Worm (Caenorhabditis elegans) whole organism, L2 larva: ENCODE measurements around the gene Y2H9A.4.

ENCODE experiments used
- C34F6.9 ChIP-seq: fragments of 150-350 bp; optimal IDR thresholded peaks from 2 replicates; lab custom pipeline; 2014; ENCODE audit warnings: missing biosample characterization, missing genetic modification characterization
- R02D3.7 ChIP-seq: fragments of 150-350 bp; optimal IDR thresholded peaks from 2 replicates; lab custom pipeline; 2014; ENCODE audit warnings: missing biosample characterization, missing genetic modification characterization
- Y55F3AM.14 ChIP-seq: fragments of 200-800 bp; sonication (Bioruptor generic); optimal IDR thresholded peaks from 2 replicates; lab custom pipeline; 2018; ENCODE audit warnings: mild to moderate bottlenecking, missing genetic modification characterization, missing compliant biosample characterization
- alr-1 ChIP-seq: fragments of 150-350 bp; optimal IDR thresholded peaks from 2 replicates; lab custom pipeline; 2014; ENCODE audit warnings: missing biosample characterization, missing genetic modification characterization
- blmp-1 ChIP-seq: sonication (generic microtip); optimal IDR thresholded peaks from 2 replicates; lab custom pipeline; 2017; ENCODE audit warnings: missing genetic modification characterization, mild to moderate bottlenecking, missing compliant biosample characterization, antibody characterized with exemption, moderate library complexity; ENCODE audit not compliant: insufficient read depth
- ceh-82 ChIP-seq: fragments of 150-350 bp; optimal IDR thresholded peaks from 2 replicates; lab custom pipeline; 2014; ENCODE audit warnings: missing biosample characterization, missing genetic modification characterization
- elt-1 ChIP-seq: fragments of 150-350 bp; optimal IDR thresholded peaks from 2 replicates; lab custom pipeline; 2014; ENCODE audit warnings: missing biosample characterization, missing genetic modification characterization
- fos-1 ChIP-seq: fragments of 150-350 bp; optimal IDR thresholded peaks from 2 replicates; lab custom pipeline; 2014; ENCODE audit warnings: missing biosample characterization, missing genetic modification characterization
- gmeb-1 ChIP-seq: fragments of 150-350 bp; optimal IDR thresholded peaks from 2 replicates; lab custom pipeline; 2014; ENCODE audit warnings: missing biosample characterization, missing genetic modification characterization
- lin-11 ChIP-seq: fragments of 150-350 bp; sonication (generic microtip); optimal IDR thresholded peaks from 2 replicates; lab custom pipeline; 2014; ENCODE audit warnings: missing biosample characterization, missing genetic modification characterization, inconsistent platforms, mixed read lengths
- lin-13 ChIP-seq: fragments of 150-350 bp; optimal IDR thresholded peaks from 2 replicates; lab custom pipeline; 2014; ENCODE audit warnings: missing biosample characterization, missing genetic modification reagents, missing genetic modification characterization
- lin-39 ChIP-seq: fragments of 150-350 bp; optimal IDR thresholded peaks from 2 replicates; lab custom pipeline; 2014; ENCODE audit warnings: missing biosample characterization, missing genetic modification reagents, missing genetic modification characterization
- lsy-2 ChIP-seq, 2 experiments: fragments of 150-350 bp in 1 of 2; sonication (generic microtip) in 1 of 2; optimal IDR thresholded peaks; 2 replicates each; lab custom pipeline; 2014 to 2017; ENCODE audit warnings: missing biosample characterization in 2 of 2, missing genetic modification characterization in 2 of 2
- mdl-1 ChIP-seq, 2 experiments: fragments of 150-350 bp in 1 of 2; sonication (generic microtip) in 1 of 2; optimal IDR thresholded peaks; 2 replicates each; lab custom pipeline; 2017; ENCODE audit warnings: missing biosample characterization in 2 of 2, missing genetic modification characterization in 2 of 2
- nhr-10 ChIP-seq: sonication (generic microtip); optimal IDR thresholded peaks from 2 replicates; lab custom pipeline; 2017; ENCODE audit warnings: missing biosample characterization, missing genetic modification characterization
- nhr-11 ChIP-seq: fragments of 150-350 bp; optimal IDR thresholded peaks from 2 replicates; lab custom pipeline; 2014; ENCODE audit warnings: missing biosample characterization, missing genetic modification characterization
- nhr-12 ChIP-seq: fragments of 150-350 bp; optimal IDR thresholded peaks from 2 replicates; lab custom pipeline; 2014; ENCODE audit warnings: missing biosample characterization, missing genetic modification characterization
- nhr-129 ChIP-seq: fragments of 150-350 bp; optimal IDR thresholded peaks from 2 replicates; lab custom pipeline; 2014; ENCODE audit warnings: missing biosample characterization, missing genetic modification characterization
- nhr-21 ChIP-seq: fragments of 150-350 bp; optimal IDR thresholded peaks from 2 replicates; lab custom pipeline; 2014; ENCODE audit warnings: missing biosample characterization, missing genetic modification characterization
- nhr-23 ChIP-seq: fragments of 150-350 bp; optimal IDR thresholded peaks from 2 replicates; lab custom pipeline; 2014; ENCODE audit warnings: missing biosample characterization, missing genetic modification reagents, missing genetic modification characterization
- nhr-237 ChIP-seq: fragments of 150-350 bp; optimal IDR thresholded peaks from 2 replicates; lab custom pipeline; 2014; ENCODE audit warnings: missing biosample characterization, missing genetic modification characterization
- nhr-25 ChIP-seq: fragments of 150-350 bp; sonication (generic microtip); optimal IDR thresholded peaks from 3 replicates; lab custom pipeline; 2014; ENCODE audit warnings: missing biosample characterization, missing genetic modification characterization
- nhr-77 ChIP-seq: fragments of 150-350 bp; optimal IDR thresholded peaks from 2 replicates; lab custom pipeline; 2014; ENCODE audit warnings: missing biosample characterization, missing genetic modification characterization
- peb-1 ChIP-seq: fragments of 150-350 bp; optimal IDR thresholded peaks from 2 replicates; lab custom pipeline; 2014; ENCODE audit warnings: missing biosample characterization, missing genetic modification characterization
- sem-4 ChIP-seq: fragments of 150-350 bp; optimal IDR thresholded peaks from 2 replicates; lab custom pipeline; 2014; ENCODE audit warnings: missing biosample characterization, missing genetic modification reagents, missing genetic modification characterization
- skn-1 ChIP-seq: sonication (generic microtip); optimal IDR thresholded peaks from 2 replicates; lab custom pipeline; 2017; ENCODE audit warnings: missing biosample characterization, missing genetic modification characterization
- sma-3 ChIP-seq: sonication (generic microtip); optimal IDR thresholded peaks from 2 replicates; lab custom pipeline; 2016; ENCODE audit warnings: missing genetic modification reagents, missing genetic modification characterization, missing compliant biosample characterization
- sma-9 ChIP-seq, 2 experiments: fragments of 150-350 bp in 1 of 2; sonication (generic microtip) in 1 of 2; optimal IDR thresholded peaks; 2 replicates each; lab custom pipeline; 2014 to 2016; ENCODE audit warnings: missing genetic modification characterization in 2 of 2, mild to moderate bottlenecking in 1 of 2, missing biosample characterization in 1 of 2, missing compliant biosample characterization in 1 of 2, missing genetic modification reagents in 1 of 2, moderate library complexity in 1 of 2
- snpc-4 ChIP-seq: fragments of 150-350 bp; optimal IDR thresholded peaks from 2 replicates; lab custom pipeline; 2014; ENCODE audit warnings: missing biosample characterization, missing genetic modification characterization
- unc-39 ChIP-seq: fragments of 150-350 bp; optimal IDR thresholded peaks from 2 replicates; lab custom pipeline; 2014; ENCODE audit warnings: missing biosample characterization, missing genetic modification characterization
- unc-55 ChIP-seq: fragments of 150-350 bp; sonication (generic microtip); optimal IDR thresholded peaks from 3 replicates; lab custom pipeline; 2014; ENCODE audit warnings: missing biosample characterization, missing genetic modification reagents, missing genetic modification characterization
- zag-1 ChIP-seq: fragments of 150-350 bp; optimal IDR thresholded peaks from 2 replicates; lab custom pipeline; 2014; ENCODE audit warnings: missing biosample characterization, missing genetic modification characterization
- ztf-4 ChIP-seq: fragments of 150-350 bp; optimal IDR thresholded peaks from 2 replicates; lab custom pipeline; 2014; ENCODE audit warnings: missing biosample characterization, missing genetic modification characterization

The Y2H9A.4 gene

DNA sequence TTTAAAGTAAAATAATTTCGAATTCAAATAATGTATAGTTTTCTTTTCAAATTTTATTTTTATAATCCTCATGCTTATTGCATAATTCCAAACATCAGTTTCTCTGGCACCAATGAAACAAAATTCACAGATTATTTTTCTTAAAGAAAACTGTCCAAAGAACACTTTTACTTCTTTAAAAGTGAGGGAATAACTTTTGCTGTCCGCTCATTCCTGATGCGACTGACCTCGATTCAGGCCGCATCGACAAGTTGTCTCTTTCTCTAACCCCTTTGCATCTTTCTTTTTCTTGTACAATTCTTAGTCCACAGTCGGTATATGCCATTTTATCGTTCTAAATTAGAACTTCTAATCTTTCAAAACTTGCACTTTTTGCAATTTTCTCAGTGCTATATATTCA is 39.2 kb upstream of the Y2H9A.4 start, which contains the start of gene F53F1.2:
Gene F53F1.2, plus strand, starts transcription at position 306 of the 400 bp plus-strand sequence.
- no peak for TF ChIP-seq ceh-82
- TF ChIP-seq blmp-1 (tag; lab: Kevin White, UChicago), result peak; percentile 80

DNA sequence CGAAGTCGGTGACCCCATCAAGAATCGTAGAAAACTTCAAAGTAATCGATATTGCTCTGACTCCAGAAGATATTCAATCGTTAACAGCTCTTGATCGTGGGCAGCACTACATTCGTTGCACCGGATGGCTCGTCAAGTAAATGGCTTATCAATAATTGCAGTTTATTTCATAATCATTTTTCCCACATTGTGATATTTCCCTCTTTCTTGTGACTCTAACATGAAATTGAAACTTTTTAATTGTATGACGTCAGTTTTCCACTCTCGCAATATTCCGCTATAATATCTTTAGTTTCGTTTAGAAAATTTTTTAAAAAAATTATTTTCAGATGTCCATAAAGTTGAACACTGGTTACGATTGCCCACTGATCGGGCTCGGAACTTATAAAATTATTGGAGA is 37.8 kb upstream of the Y2H9A.4 start, which contains the start of gene F53F1.3:
Gene F53F1.3, plus strand, starts transcription at position 330 of the 400 bp plus-strand sequence.
- TF ChIP-seq nhr-21 (no peak), R02D3.7 (no peak), peb-1 (no peak), fos-1 (tag; lab: Kevin White, UChicago) (peak; percentile 67), zag-1 (no peak), nhr-237 (no peak), nhr-23 (tag; lab: Kevin White, UChicago) (no peak)

DNA sequence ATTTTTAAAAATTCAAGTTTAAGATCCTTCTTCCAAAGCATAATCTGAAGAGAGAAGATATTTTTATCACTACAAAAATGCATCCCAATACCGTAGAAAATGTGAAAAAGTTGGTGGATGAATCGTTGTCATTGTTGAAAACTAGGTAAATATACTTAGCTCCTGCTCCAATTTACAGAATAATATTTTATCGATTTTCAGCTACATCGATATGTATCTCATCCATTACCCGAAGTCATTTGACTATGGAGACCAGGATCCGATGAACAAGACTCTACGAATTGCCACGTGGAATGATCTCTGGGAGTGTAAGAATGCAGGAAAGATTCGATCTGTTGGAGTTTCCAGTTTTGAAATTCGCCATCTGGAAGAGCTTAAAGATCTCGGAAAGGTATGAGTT is 37.3 kb upstream of the Y2H9A.4 start:
- TF ChIP-seq unc-55 (GFP tag; lab: Kevin White, UChicago), result no peak
- TF ChIP-seq nhr-11 (tag; lab: Kevin White, UChicago), result no peak
- TF ChIP-seq nhr-23 (tag; lab: Kevin White, UChicago), result no peak
- TF ChIP-seq alr-1 (tag; lab: Kevin White, UChicago), result no peak
- TF ChIP-seq nhr-21, result no peak
- no peak for TF ChIP-seq lin-39 (tag; lab: Kevin White, UChicago)
- TF ChIP-seq ceh-82, result no peak
- no peak for TF ChIP-seq C34F6.9 (tag; lab: Kevin White, UChicago)
- no peak for TF ChIP-seq lsy-2 (tag; optimal IDR thresholded peaks at IDR 0.05; lab: Kevin White, UChicago)
- no peak for TF ChIP-seq zag-1
- no peak for TF ChIP-seq skn-1 (tag; lab: Kevin White, UChicago)
- no peak for TF ChIP-seq ztf-4
- no peak for TF ChIP-seq blmp-1 (tag; lab: Kevin White, UChicago)
- no peak for TF ChIP-seq sma-3 (GFP tag; lab: Kevin White, UChicago)
- no peak for TF ChIP-seq nhr-77 (tag; lab: Kevin White, UChicago)
- TF ChIP-seq nhr-12 (tag; lab: Kevin White, UChicago), result no peak
- TF ChIP-seq nhr-10 (tag; lab: Kevin White, UChicago), result no peak
- no peak for TF ChIP-seq mdl-1 (tag; optimal IDR thresholded peaks at IDR 0.05; lab: Kevin White, UChicago)
- no peak for TF ChIP-seq elt-1
- TF ChIP-seq lin-11 (tag; lab: Kevin White, UChicago), result no peak

DNA sequence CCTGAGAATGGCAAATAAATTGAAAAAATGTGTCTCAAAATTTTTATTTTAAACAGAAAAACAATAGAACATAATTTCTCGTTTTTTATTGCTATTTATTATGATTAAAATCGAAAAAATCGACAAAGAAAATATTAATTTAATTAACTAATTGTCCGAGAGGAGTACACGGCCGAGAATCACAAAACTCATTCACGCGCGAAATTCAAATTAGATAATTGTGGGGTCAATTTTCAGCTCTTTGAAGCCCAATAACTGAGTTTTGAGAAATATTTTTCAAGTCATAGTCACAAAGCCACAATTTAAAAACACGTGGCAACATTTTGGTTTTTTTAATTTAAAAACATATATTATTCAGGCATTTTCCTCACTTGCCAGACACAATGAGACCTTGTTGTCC is 36.6 kb upstream of the Y2H9A.4 start:
- TF ChIP-seq zag-1 (no peak), nhr-25 (tag; lab: Kevin White, UChicago) (peak; percentile 36), snpc-4 (tag; lab: Kevin White, UChicago) (no peak), nhr-77 (tag; lab: Kevin White, UChicago) (no peak), sem-4 (no peak), Y55F3AM.14 (no peak), C34F6.9 (tag; lab: Kevin White, UChicago) (peak; percentile 9), sma-3 (GFP tag; lab: Kevin White, UChicago) (peak; percentile 36), lsy-2 (tag; optimal IDR thresholded peaks at IDR 0.05; lab: Kevin White, UChicago) (peak in 1 of 2 experiments; percentile 50), lin-13 (GFP tag; lab: Kevin White, UChicago) (no peak), unc-39 (tag; lab: Kevin White, UChicago) (no peak), gmeb-1 (tag; lab: Kevin White, UChicago) (peak; percentile 82), nhr-129 (tag; lab: Kevin White, UChicago) (no peak), sma-9 (GFP tag; optimal IDR thresholded peaks at IDR 0.05; lab: Kevin White, UChicago) (peak; percentile 34), sma-9 (tag; optimal IDR thresholded peaks at IDR 0.05; lab: Kevin White, UChicago) (no peak)

DNA sequence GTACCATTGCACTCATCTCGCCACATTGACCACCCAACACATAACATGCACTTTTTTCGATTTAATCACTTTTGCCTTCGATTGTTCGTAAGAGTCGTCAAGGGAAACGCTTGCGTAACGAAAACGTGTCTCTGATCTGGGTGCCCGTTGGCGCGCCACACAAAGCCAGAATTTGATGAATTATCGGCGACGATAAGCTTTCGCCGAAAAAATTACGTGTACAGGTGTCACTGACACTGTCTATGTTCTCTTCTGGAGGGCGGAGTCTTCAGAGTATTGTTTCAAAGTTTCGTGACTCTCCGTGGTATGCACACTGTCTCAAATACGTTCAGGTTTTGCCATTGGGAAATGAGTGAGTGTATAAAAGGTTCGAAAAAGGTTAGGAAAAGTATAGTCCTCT is 35.0 kb upstream of the Y2H9A.4 start, which contains the start of gene F53F1.4:
Gene F53F1.4, plus strand, starts transcription at position 390 of the 400 bp plus-strand sequence.
- TF ChIP-seq nhr-11 (tag; lab: Kevin White, UChicago), result no peak
- peak; percentile 30 for TF ChIP-seq blmp-1 (tag; lab: Kevin White, UChicago)
- peak; percentile 60 for TF ChIP-seq nhr-25 (tag; lab: Kevin White, UChicago)
